Worm (Caenorhabditis elegans) whole organism, L3 larva: Measurements from ENCODE around the gene R10D12.13.

Source experiments
- ZK546.5 ChIP-seq: sonication (generic microtip); optimal IDR thresholded peaks from 2 replicates; lab custom pipeline; 2017; ENCODE audit warnings: missing biosample characterization, missing genetic modification characterization
- lin-39 ChIP-seq: fragments of 150-350 bp; optimal IDR thresholded peaks from 2 replicates; lab custom pipeline; 2018; ENCODE audit warnings: missing biosample characterization, missing genetic modification reagents, missing genetic modification characterization
- nhr-237 ChIP-seq: fragments of 150-350 bp; optimal IDR thresholded peaks from 2 replicates; lab custom pipeline; 2014; ENCODE audit warnings: missing biosample characterization, missing genetic modification characterization
- nhr-28 ChIP-seq: fragments of 150-350 bp; optimal IDR thresholded peaks from 2 replicates; lab custom pipeline; 2014; ENCODE audit warnings: missing biosample characterization, missing genetic modification characterization
- nhr-77 ChIP-seq: fragments of 150-350 bp; optimal IDR thresholded peaks from 2 replicates; lab custom pipeline; 2014; ENCODE audit warnings: missing biosample characterization, missing genetic modification characterization
- pha-4 ChIP-seq: fragments of 150-350 bp; optimal IDR thresholded peaks from 2 replicates; lab custom pipeline; 2014; ENCODE audit warnings: missing biosample characterization, missing genetic modification reagents, missing genetic modification characterization
- pqm-1 ChIP-seq: fragments of 150-350 bp; optimal IDR thresholded peaks from 2 replicates; lab custom pipeline; 2017; ENCODE audit warnings: missing biosample characterization, missing genetic modification characterization, inconsistent platforms
- skn-1 ChIP-seq: fragments of 150-350 bp; optimal IDR thresholded peaks from 2 replicates; lab custom pipeline; 2014; ENCODE audit warnings: missing biosample characterization, missing genetic modification characterization
- unc-39 ChIP-seq: sonication (generic microtip); optimal IDR thresholded peaks from 4 replicates; lab custom pipeline; 2017; ENCODE audit warnings: missing biosample characterization, missing genetic modification characterization
- unc-62 ChIP-seq: fragments of 150-350 bp; sonication (generic microtip); optimal IDR thresholded peaks from 4 replicates; lab custom pipeline; 2014; ENCODE audit warnings: missing biosample characterization, missing genetic modification reagents, missing genetic modification characterization

- TF ChIP-seq ZK546.5 (no peak), pqm-1 (no peak), unc-39 (tag; lab: Kevin White, UChicago) (no peak), nhr-237 (tag; lab: Kevin White, UChicago) (no peak), pha-4 (tag; lab: Kevin White, UChicago) (no peak), unc-62 (GFP tag; lab: Kevin White, UChicago) (no peak), nhr-28 (no peak), lin-39 (tag; lab: Kevin White, UChicago) (peak; percentile 26), skn-1 (tag; lab: Kevin White, UChicago) (no peak), nhr-77 (tag; lab: Kevin White, UChicago) (no peak)
Measured at ce11 chrV:14004342-14004741, 42.1 kb downstream of the R10D12.13 start.
